Worm (Caenorhabditis elegans): ENCODE measurements around the gene C14C6.6.

The C14C6.6 gene

DNA sequence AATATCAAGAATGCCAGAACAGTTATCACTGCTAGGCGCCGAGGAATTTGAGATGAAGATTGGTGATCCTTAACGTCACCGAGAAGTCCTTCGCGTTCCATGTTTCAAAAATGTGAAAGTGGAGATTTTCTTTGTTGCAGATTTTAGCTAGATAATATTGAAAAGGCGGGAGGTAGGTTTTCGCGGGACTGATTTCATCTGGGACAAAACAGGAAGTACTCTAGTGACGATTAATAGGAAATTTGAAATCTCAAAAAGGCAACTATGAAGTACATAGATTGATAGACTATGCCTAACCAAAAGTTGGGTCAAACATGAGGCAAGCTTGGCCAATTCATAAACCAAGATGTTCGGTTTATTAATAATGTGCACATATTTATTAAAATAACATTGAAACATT, 5.2 kb upstream of the C14C6.6 start, which contains the start of gene C14C6.8:
TSS of gene C14C6.8 (minus strand) at position 101 of the 400 bp plus-strand sequence.
- TF ChIP-seq aly-1 (tag; optimal IDR thresholded peaks at IDR 0.05) (no peak), pes-1 (GFP tag; IDR thresholded peaks at IDR 0.05) (no peak), ets-7 (tag; optimal IDR thresholded peaks at IDR 0.05) (no peak), hmg-4 (GFP tag; optimal IDR thresholded peaks at IDR 0.05) (no peak), sea-1 (GFP tag; conservative IDR thresholded peaks at IDR 0.05) (no peak), scrt-1 (GFP tag; IDR thresholded peaks at IDR 0.05) (no peak), flt-1 (GFP tag; IDR thresholded peaks at IDR 0.05) (no peak)

DNA sequence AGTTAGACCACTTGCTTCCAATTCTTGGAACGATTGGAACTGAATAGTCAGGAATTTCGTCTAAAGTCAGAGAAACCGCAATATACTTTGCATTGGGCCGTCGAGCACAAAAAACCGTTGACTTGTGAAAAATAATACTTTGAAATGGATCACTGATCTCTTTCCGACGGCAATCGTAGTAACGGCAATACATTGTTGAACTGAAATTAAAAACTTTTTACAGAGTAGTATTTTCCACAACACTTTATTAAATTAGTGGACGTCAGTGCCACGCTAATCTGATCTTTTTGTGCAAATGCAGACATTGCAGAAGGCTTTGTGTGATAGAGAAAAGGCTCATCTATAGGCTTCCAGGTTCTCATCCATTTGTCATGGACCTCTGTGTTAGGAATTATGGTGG, 4.5 kb upstream of the C14C6.6 start:
- TF ChIP-seq tra-4 (tag; optimal IDR thresholded peaks at IDR 0.05) (no peak), scrt-1 (GFP tag; IDR thresholded peaks at IDR 0.05) (no peak), ceh-13 (GFP tag; optimal IDR thresholded peaks at IDR 0.05) (no peak), tbx-11 (GFP tag; IDR thresholded peaks at IDR 0.05) (no peak), flt-1 (GFP tag; IDR thresholded peaks at IDR 0.05) (no peak), hnd-1 (tag; optimal IDR thresholded peaks at IDR 0.05) (no peak), hmbx-1 (tag; optimal IDR thresholded peaks at IDR 0.05) (no peak), aly-1 (tag; optimal IDR thresholded peaks at IDR 0.05) (no peak), pes-1 (GFP tag; IDR thresholded peaks at IDR 0.05) (no peak), ets-7 (tag; optimal IDR thresholded peaks at IDR 0.05) (no peak), ama-1 (optimal IDR thresholded peaks at IDR 0.05) (no peak), B0310.2 (tag; optimal IDR thresholded peaks at IDR 0.05) (no peak), F13C5.2 (tag; optimal IDR thresholded peaks at IDR 0.05) (no peak), hmg-4 (GFP tag; optimal IDR thresholded peaks at IDR 0.05) (no peak), sea-1 (GFP tag; conservative IDR thresholded peaks at IDR 0.05) (no peak), tbx-37 (GFP tag; conservative IDR thresholded peaks at IDR 0.05) (no peak), ceh-36 (tag; optimal IDR thresholded peaks at IDR 0.05) (no peak)

- TF ChIP-seq F13C5.2 (tag; optimal IDR thresholded peaks at IDR 0.05) (no peak), aly-1 (tag; optimal IDR thresholded peaks at IDR 0.05) (no peak), hmbx-1 (tag; optimal IDR thresholded peaks at IDR 0.05) (no peak), ceh-36 (tag; optimal IDR thresholded peaks at IDR 0.05) (no peak), sea-1 (GFP tag; conservative IDR thresholded peaks at IDR 0.05) (no peak), tbx-11 (GFP tag; IDR thresholded peaks at IDR 0.05) (no peak), ceh-13 (GFP tag; optimal IDR thresholded peaks at IDR 0.05) (no peak), tbx-37 (GFP tag; conservative IDR thresholded peaks at IDR 0.05) (no peak), flt-1 (GFP tag; IDR thresholded peaks at IDR 0.05) (no peak)
Observed at ce11 chrV:543169-543568, 4.7 kb downstream of the C14C6.6 start, which contains the start of gene C14C6.3. C14C6.3 (plus strand) TSS chrV:543469.

DNA sequence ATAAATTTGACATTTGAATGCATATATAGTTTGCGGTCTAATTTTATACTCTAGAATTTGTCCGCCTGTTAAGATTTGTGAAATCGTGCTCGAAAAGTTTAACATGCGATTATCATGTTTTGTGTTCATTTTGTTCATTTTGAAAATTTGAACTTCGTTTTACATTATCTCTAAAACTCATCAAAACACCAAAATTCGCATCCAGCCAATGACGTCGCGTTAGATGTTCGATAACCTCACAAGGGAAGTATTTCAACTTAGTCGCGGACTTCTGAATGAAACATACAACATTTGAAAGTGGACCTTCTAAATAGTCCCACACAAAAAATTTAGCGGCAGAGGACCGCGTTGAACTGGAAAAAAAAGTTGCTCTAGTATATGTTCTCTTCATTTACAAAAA, 6.4 kb downstream of the C14C6.6 start:
- TF ChIP-seq sea-1 (GFP tag; conservative IDR thresholded peaks at IDR 0.05) (no peak), ceh-13 (GFP tag; optimal IDR thresholded peaks at IDR 0.05) (no peak), B0310.2 (tag; optimal IDR thresholded peaks at IDR 0.05) (no peak), hmg-4 (GFP tag; optimal IDR thresholded peaks at IDR 0.05) (no peak), tbx-37 (GFP tag; conservative IDR thresholded peaks at IDR 0.05) (no peak), scrt-1 (GFP tag; IDR thresholded peaks at IDR 0.05) (no peak), tbx-11 (GFP tag; IDR thresholded peaks at IDR 0.05) (no peak), ets-7 (tag; optimal IDR thresholded peaks at IDR 0.05) (no peak), ama-1 (optimal IDR thresholded peaks at IDR 0.05) (no peak), pes-1 (GFP tag; IDR thresholded peaks at IDR 0.05) (no peak), hnd-1 (tag; optimal IDR thresholded peaks at IDR 0.05) (no peak), tra-4 (tag; optimal IDR thresholded peaks at IDR 0.05) (no peak)

ce11 chrV:539040-539510, 8.8 kb downstream of the C14C6.6 start, which contains the start of gene nhr-155:
nhr-155 (plus strand) TSS chrV:539460.
- TF ChIP-seq pes-1 (GFP tag; IDR thresholded peaks at IDR 0.05) (no peak), hnd-1 (tag; optimal IDR thresholded peaks at IDR 0.05) (no peak), flt-1 (GFP tag; IDR thresholded peaks at IDR 0.05) (no peak), tbx-11 (GFP tag; IDR thresholded peaks at IDR 0.05) (no peak), ama-1 (optimal IDR thresholded peaks at IDR 0.05) (no peak), tra-4 (tag; optimal IDR thresholded peaks at IDR 0.05) (no peak), ceh-13 (GFP tag; optimal IDR thresholded peaks at IDR 0.05) (no peak), hmbx-1 (tag; optimal IDR thresholded peaks at IDR 0.05) (no peak), F13C5.2 (tag; optimal IDR thresholded peaks at IDR 0.05) (no peak), sea-1 (GFP tag; conservative IDR thresholded peaks at IDR 0.05) (no peak), ceh-36 (tag; optimal IDR thresholded peaks at IDR 0.05) (no peak), tbx-37 (GFP tag; conservative IDR thresholded peaks at IDR 0.05) (no peak), scrt-1 (GFP tag; IDR thresholded peaks at IDR 0.05) (no peak), ets-7 (tag; optimal IDR thresholded peaks at IDR 0.05) (no peak), B0310.2 (tag; optimal IDR thresholded peaks at IDR 0.05) (no peak), aly-1 (tag; optimal IDR thresholded peaks at IDR 0.05) (no peak), hmg-4 (GFP tag; optimal IDR thresholded peaks at IDR 0.05) (no peak)

ce11 chrV:536571-536970, 11.3 kb downstream of the C14C6.6 start, which contains the start of gene C14C6.5:
C14C6.5 (plus strand) TSS chrV:536628.
- no peak for TF ChIP-seq ets-7 (tag; optimal IDR thresholded peaks at IDR 0.05)
- no peak for TF ChIP-seq tbx-37 (GFP tag; conservative IDR thresholded peaks at IDR 0.05)
- no peak for TF ChIP-seq pes-1 (GFP tag; IDR thresholded peaks at IDR 0.05)
- no peak for TF ChIP-seq flt-1 (GFP tag; IDR thresholded peaks at IDR 0.05)
- TF ChIP-seq hmbx-1 (tag; optimal IDR thresholded peaks at IDR 0.05): no peak

DNA sequence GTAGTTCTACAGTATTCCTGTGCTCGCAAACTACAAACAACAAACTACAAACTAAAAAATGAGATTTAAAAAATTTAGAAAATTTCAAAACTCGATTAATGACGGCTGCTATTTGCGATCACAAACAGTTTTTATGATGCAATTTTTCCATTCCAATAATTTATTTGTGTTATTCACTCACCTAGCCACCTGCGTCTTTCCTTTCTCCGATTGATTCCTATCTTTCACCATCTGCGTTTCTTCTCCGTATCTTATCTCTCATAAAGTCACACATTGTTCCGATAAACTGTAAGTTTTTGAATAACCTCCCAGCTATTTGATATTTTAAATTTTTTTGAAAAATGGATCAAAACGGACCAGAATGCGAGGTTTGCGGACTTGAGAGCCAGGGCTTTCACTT, 13.7 kb downstream of the C14C6.6 start, which contains the start of gene nhr-132:
TSS of gene nhr-132 (plus strand) at position 271 of the 400 bp plus-strand sequence.
- TF ChIP-seq flt-1 (GFP tag; IDR thresholded peaks at IDR 0.05): no peak

DNA sequence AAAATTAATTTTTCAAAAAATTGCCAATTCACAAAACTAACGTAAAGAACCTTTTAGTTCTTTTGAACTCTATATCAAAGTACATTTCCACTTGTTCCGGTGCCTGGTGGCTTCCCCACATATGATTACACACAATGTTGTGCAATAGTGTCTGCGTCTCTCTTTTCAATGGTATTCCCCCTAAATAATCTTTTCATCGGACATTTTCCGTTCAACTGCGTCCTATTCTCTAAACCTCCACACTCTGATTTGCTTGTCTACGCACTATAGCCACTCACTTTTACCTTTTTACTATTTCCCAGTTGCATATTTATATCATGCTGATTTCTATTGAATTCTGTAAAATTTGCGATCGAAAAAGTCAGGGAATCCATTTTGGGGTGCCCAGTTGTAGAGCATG, 15.8 kb downstream of the C14C6.6 start, which contains the start of gene nhr-58:
TSS of gene nhr-58 (plus strand) at position 214 of the 400 bp plus-strand sequence.
- no peak for TF ChIP-seq ceh-36 (tag; optimal IDR thresholded peaks at IDR 0.05)
- TF ChIP-seq tbx-37 (GFP tag; conservative IDR thresholded peaks at IDR 0.05): no peak
- TF ChIP-seq tbx-11 (GFP tag; IDR thresholded peaks at IDR 0.05): no peak
- TF ChIP-seq tra-4 (tag; optimal IDR thresholded peaks at IDR 0.05): no peak
- no peak for TF ChIP-seq F13C5.2 (tag; optimal IDR thresholded peaks at IDR 0.05)
- TF ChIP-seq ets-7 (tag; optimal IDR thresholded peaks at IDR 0.05): no peak
- no peak for TF ChIP-seq sea-1 (GFP tag; conservative IDR thresholded peaks at IDR 0.05)
- TF ChIP-seq B0310.2 (tag; optimal IDR thresholded peaks at IDR 0.05): no peak
- TF ChIP-seq scrt-1 (GFP tag; IDR thresholded peaks at IDR 0.05): no peak
- no peak for TF ChIP-seq aly-1 (tag; optimal IDR thresholded peaks at IDR 0.05)
- TF ChIP-seq ama-1 (optimal IDR thresholded peaks at IDR 0.05): no peak
- no peak for TF ChIP-seq ceh-13 (GFP tag; optimal IDR thresholded peaks at IDR 0.05)
- TF ChIP-seq flt-1 (GFP tag; IDR thresholded peaks at IDR 0.05): no peak
- no peak for TF ChIP-seq hmg-4 (GFP tag; optimal IDR thresholded peaks at IDR 0.05)
- no peak for TF ChIP-seq hnd-1 (tag; optimal IDR thresholded peaks at IDR 0.05)
- no peak for TF ChIP-seq hmbx-1 (tag; optimal IDR thresholded peaks at IDR 0.05)

Measured in whole organism, early embryonic.